Fruit fly (Drosophila melanogaster): ENCODE measurements around the gene CG11586.

DNA sequence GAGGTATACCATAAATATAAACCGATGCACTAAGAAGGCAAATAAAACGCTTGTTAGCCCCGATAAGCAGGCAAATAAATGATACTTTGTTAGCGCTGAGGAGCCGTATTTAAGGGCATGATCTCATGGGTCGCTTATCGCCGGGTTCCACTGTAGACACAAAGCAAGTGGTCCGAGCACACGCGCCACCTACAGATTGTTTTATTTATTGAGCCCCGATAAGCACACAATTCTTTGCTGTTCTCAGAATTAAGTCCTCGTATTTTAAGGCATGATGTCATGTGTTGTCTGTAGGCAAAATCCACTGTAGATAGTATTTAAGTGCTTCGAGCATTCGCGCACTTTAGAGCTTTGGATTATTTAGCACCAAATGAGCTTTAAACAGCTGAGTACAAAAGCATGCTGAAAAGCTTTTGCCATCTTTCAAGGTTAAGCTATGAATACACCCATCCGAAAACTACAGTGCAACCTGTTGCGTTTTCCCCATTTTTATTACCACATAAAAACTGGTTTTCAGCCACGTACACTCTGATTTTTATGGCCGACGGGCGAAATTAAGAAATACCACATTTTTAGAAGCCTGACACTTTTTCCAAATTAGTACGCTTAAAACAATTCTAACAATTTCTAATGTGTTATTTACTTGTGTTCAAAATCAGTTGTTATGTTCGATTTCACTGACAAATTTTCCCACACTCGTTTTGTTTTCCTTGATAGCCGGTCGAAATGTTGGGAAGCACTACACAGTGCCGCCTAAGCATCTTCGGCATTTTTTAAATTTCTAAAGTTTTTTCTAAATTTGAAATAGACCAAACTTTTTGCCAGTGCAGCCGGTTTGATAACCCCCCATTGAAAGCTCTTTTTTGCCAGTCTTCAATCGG is 22.6 kb downstream of the CG11586 start, which contains the start of gene Sqor:
- TF ChIP-seq psq (optimal IDR thresholded peaks at IDR 0.05) (no peak), ttk (optimal IDR thresholded peaks at IDR 0.05) (no peak)
